Fruit fly (Drosophila melanogaster) Kc167 (cell line): ENCODE data around the gene Pnn.

Source experiments
- Myc ChIP-seq: fragments of >200 bp; optimal IDR thresholded peaks from 2 replicates; lab custom pipeline; 2017; ENCODE audit warnings: missing external identifiers
- Sin3A ChIP-seq: fragments of >200 bp; optimal IDR thresholded peaks from 2 replicates; lab custom pipeline; 2018; ENCODE audit warnings: missing external identifiers
- h ChIP-seq: fragments of >200 bp; optimal IDR thresholded peaks from 3 replicates; lab custom pipeline; 2018; ENCODE audit warnings: missing external identifiers
- insv ChIP-seq: fragments of >200 bp; optimal IDR thresholded peaks from 3 replicates; lab custom pipeline; 2018; ENCODE audit warnings: missing external identifiers
- psq ChIP-seq: fragments of >200 bp; optimal IDR thresholded peaks from 2 replicates; lab custom pipeline; 2017; ENCODE audit warnings: missing external identifiers
- ttk ChIP-seq: sonication (Bioruptor generic); optimal IDR thresholded peaks from 2 replicates; lab custom pipeline; 2017; ENCODE audit warnings: missing external identifiers

The Pnn gene

DNA sequence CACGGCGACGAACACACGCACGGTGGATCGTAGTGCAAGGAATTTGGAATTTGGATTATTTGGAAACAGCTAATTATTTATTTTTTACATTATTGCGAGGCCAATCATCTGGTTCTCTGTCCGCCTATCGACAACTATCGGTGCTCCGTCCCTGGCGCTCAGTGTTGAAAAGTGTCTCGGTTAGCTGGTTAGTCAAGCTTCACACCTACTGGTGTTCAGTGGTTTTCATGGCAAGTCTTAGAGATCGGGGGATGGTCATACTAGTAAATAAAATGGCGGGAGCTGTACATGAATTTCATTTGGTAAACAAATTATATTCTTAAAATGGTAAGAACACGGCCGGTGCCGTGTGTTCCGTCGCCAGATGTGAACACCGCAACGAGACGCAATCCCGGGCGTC is 29.8 kb upstream of the Pnn start, which contains the start of the genes trbd and dmt:
TSS of gene trbd (minus strand) at position 152 of the 400 bp plus-strand sequence.
TSS of gene dmt (plus strand) at position 257 of the 400 bp plus-strand sequence.
- TF ChIP-seq Sin3A (no peak), h (no peak), ttk (lab: Kevin White, UChicago) (no peak), Myc (lab: Kevin White, UChicago) (no peak), psq (lab: Kevin White, UChicago) (no peak), insv (lab: Kevin White, UChicago) (no peak)

DNA sequence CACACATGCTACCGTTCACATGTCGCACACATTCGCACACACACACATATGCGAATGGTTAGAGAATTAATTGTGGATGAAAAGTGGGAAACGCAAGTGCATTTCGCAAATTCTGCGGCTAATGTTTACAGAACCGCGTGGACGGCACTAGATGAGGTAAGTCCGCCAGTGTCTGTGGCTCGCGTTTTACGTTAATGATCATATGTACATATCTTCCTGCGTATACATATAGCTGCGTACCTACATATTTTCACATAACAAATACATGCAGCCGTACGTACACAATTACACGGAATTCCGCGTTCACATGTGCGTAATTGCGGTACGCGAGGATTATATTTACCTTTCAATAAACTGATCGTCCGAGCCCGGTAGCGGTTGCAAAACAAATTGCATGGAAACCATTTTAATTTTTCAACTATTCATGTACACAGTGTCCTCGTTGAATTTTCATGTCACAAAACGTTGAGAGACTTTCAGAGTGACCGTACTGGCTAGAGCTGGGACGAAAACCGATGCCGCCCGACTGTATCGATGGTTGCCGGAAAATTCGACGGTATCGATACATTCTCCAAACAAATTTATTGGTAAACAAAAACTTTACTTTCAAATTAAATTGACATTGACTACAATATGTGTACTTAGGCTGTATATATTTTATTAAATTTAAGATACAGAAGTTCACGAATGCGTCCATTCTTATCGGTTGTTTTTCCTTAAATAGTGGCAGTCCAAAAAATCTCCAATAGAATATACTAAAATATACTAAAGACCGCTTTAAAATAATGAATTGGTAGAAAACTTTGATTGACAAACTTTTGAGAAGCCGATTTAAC is 15.4 kb upstream of the Pnn start, which contains the start of gene hyd:
TSS of gene hyd (minus strand) at position 495 of the 836 bp plus-strand sequence.
- TF ChIP-seq Sin3A (no peak), psq (lab: Kevin White, UChicago) (no peak), Myc (lab: Kevin White, UChicago) (no peak), h (no peak), ttk (lab: Kevin White, UChicago) (no peak), insv (lab: Kevin White, UChicago) (no peak)

DNA sequence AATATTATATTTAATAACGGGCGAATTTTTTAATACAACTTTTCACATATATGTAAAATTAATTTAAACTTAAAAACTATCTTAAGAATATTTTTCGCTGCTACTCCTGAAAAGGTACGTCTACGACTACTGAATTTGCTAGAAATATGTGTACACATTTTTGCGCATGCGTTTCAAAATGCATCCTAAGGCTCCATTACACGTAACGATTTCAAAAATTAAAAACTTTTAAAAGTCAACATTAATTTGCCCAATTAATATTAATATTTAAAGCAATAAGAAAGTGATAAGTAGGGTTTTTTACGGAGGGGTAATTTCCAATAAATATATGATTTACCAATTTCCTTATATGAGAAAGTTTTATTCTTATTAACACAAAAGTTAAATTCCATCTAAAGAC is 9.9 kb upstream of the Pnn start, which contains the start of gene FoxP:
TSS of gene FoxP (minus strand) at position 89 of the 400 bp plus-strand sequence.
- TF ChIP-seq Myc (lab: Kevin White, UChicago) (no peak), psq (lab: Kevin White, UChicago) (no peak), Sin3A (no peak), h (no peak), ttk (lab: Kevin White, UChicago) (no peak), insv (lab: Kevin White, UChicago) (no peak)

DNA sequence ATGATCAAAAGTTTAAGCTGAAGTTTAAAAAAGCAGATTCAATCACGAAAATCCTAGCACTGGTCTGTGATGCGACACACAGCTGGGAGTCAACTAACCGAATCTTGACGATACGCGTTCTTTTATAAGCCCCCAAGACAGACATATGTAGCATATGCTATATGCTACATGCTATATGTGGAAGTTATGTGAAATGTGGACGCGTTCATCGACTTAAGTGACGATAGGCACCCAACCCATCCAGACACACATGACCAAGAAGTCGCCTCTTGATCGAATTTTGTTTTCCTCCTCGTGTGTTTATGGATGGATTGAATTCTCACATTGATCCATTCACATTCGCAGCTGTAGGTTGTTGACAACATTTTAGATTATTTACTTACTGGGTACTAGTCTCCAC is 7.5 kb upstream of the Pnn start, which contains the start of gene alphaTub85E:
TSS of gene alphaTub85E (minus strand) at position 101 of the 400 bp plus-strand sequence.
- TF ChIP-seq insv (lab: Kevin White, UChicago), result no peak
- TF ChIP-seq ttk (lab: Kevin White, UChicago), result no peak
- TF ChIP-seq Myc (lab: Kevin White, UChicago), result no peak
- TF ChIP-seq h, result no peak
- TF ChIP-seq psq (lab: Kevin White, UChicago), result no peak

DNA sequence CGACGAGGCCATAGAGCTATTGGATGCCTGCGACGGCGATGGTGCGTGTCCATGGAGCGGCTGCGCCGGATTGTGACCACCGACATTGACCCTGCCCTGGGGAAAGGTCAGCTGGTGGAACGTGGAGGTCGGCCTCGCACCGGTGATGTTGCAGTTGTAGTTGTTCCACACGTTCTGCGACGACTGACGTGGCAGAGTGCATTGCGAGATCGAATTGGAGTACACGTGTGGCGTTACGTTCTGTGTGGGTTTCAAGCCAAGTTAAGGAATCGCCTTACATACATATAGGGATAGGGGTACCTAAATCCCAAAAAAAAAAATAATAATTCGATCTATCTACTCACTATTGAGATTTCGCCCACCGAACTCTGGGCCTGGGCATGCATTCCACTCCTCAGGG is 5.5 kb upstream of the Pnn start:
- no peak for TF ChIP-seq h
- no peak for TF ChIP-seq psq (lab: Kevin White, UChicago)
- no peak for TF ChIP-seq Sin3A
- no peak for TF ChIP-seq Myc (lab: Kevin White, UChicago)
- TF ChIP-seq insv (lab: Kevin White, UChicago), result no peak
- no peak for TF ChIP-seq ttk (lab: Kevin White, UChicago)

DNA sequence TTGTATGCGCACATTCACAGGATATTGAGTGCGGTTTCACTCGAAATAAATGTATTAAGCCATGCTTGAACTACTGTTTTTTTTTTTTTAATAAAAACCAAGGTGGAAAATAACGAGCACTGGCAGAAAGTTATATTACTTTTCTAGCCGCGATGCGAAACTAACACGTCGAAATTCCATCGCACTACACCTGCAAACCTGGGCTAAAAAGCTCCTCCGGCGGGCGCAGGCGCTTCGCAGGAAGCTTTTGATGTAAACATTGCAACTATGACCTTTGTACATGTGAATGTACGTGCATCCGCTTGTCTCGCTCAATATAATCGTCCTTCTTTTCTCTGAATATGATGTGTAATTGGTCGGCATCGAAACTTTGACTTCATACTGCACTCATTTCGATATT is 906 bp upstream of the Pnn start, which contains the start of gene side-VII:
TSS of gene side-VII (minus strand) at position 187 of the 400 bp plus-strand sequence.
- TF ChIP-seq h (no peak), ttk (lab: Kevin White, UChicago) (no peak), Myc (lab: Kevin White, UChicago) (no peak), psq (lab: Kevin White, UChicago) (no peak), Sin3A (no peak), insv (lab: Kevin White, UChicago) (no peak)

DNA sequence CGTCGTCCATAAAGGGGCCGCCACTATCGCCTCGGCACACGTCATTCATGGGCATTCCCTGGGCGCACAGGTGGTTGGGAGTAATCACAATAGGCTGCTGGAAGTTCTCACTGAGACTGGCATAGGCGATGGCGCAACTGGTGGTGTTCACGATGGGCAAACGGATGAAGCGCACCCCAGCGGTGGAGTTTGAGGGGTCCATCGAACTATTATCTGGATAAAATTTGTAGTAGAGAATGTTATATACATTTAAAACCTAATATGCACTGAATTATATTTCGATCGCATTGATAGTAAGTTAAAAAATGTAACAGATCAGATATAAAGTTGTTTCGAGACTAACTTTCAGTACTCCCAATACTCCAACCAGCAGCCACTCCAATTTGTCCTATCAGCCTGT is 2.5 kb downstream of the Pnn start, which contains the start of gene CG31415:
TSS of gene CG31415 (plus strand) at position 301 of the 400 bp plus-strand sequence.
- no peak for TF ChIP-seq insv (lab: Kevin White, UChicago)
- TF ChIP-seq ttk (lab: Kevin White, UChicago), result no peak
- TF ChIP-seq psq (lab: Kevin White, UChicago), result no peak
- TF ChIP-seq h, result no peak
- no peak for TF ChIP-seq Sin3A
- no peak for TF ChIP-seq Myc (lab: Kevin White, UChicago)

DNA sequence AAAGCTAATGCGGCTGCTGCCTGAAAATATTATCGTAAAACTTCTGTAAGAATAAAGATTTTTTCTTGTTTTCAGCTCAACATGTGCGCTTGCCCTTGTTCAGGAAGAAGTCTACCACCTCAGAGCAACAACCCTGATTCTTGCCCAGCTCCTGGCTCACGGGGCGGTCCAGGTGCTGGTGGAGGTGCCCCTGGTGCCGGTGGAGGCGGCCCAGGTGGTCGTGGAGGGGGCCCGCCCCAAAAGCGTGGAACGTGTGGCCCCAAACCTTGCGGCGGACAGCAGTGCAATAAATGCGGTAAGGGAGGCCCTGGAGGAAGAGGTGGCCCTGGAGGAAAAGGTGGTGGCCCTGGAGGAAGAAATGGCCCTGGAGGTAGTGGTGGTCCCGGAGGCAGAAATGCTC is 3.3 kb downstream of the Pnn start:
- no peak for TF ChIP-seq Sin3A
- TF ChIP-seq h, result no peak
- no peak for TF ChIP-seq psq (lab: Kevin White, UChicago)
- no peak for TF ChIP-seq Myc (lab: Kevin White, UChicago)
- TF ChIP-seq ttk (lab: Kevin White, UChicago), result no peak
- TF ChIP-seq insv (lab: Kevin White, UChicago), result no peak

DNA sequence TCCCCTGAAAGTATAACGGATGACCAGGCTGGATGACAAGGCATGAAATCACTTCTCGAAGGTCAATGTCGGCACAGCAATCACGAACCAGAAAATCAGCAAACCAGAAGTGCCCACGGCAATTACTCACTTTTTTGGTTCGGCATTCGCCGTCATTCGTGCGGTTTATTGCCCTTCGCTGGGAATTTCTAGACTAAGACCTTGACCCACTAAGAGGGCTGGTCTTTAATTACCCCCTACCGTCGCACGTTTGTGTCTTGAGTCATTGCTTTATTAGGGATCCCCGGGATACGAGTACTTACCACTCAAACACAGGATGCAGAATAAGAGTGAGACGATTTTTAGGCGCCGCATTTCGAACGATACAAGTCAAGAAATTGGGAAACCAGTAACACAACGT is 4.7 kb downstream of the Pnn start:
- TF ChIP-seq insv (lab: Kevin White, UChicago), result no peak
- TF ChIP-seq psq (lab: Kevin White, UChicago), result no peak

DNA sequence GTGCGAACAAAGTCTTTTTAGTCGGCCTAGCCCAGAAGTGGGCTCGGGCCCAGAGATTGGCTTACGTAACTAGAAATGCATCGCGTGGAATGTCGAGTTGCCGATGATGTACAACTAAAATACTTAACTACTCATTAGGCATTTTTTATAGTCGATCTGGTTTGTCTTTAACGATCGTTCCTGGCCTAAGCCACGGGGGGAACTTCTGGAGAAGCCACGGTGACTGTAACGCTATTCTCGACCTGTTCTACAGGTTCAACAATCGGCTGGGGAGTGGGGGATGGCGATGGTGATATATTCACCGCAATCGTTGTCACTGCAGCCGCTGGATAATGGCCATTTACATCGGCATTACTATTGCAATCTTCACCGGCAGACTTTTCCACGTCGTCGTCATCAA is 5.6 kb downstream of the Pnn start, which contains the start of gene CG34409:
TSS of gene CG34409 (minus strand) at position 101 of the 400 bp plus-strand sequence.
- TF ChIP-seq psq (lab: Kevin White, UChicago) (no peak), Sin3A (no peak), h (no peak), Myc (lab: Kevin White, UChicago) (no peak), ttk (lab: Kevin White, UChicago) (no peak), insv (lab: Kevin White, UChicago) (no peak)

DNA sequence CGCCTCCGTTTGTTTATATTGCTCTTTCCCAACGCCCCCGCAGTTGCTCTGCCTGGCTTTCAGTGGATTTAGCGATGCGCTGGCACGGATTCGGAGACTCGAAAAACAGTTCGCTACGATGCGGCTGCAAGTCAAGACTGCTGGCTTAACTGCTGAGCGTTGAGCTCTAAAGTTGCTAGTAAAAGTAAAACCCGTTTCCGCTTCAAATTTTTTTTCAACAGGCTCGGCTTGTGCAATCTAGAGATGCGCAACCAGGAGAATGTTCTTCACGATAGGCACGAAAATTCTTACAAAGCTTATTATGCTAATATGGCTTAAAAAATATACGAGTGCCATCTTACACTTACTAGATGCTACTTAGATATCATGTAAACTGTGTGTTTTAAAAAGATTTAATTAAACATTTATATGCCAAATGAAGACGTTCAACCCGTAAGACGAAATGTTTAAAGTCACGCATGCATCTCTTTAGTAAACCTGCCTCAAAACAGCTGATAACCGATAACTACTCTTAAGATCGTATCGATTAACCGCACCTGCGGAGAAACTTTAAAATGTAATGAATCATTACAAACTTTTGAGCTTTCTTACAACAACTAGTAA is 6.7 kb downstream of the Pnn start, which contains the start of gene CG12948:
TSS of gene CG12948 (minus strand) at position 473 of the 603 bp plus-strand sequence.
- TF ChIP-seq Sin3A (no peak), psq (lab: Kevin White, UChicago) (no peak), insv (lab: Kevin White, UChicago) (no peak), h (no peak), Myc (lab: Kevin White, UChicago) (no peak), ttk (lab: Kevin White, UChicago) (no peak)

DNA sequence ATGACTTTTGCATAAGTTTGCCTTT is 7.0 kb downstream of the Pnn start, which contains the start of gene PpD3:
TSS of gene PpD3 (plus strand) at position 1 of the 25 bp plus-strand sequence.
- TF ChIP-seq Sin3A (no peak), h (no peak), insv (lab: Kevin White, UChicago) (no peak), Myc (lab: Kevin White, UChicago) (no peak), psq (lab: Kevin White, UChicago) (no peak), ttk (lab: Kevin White, UChicago) (no peak)
